Worm (Caenorhabditis elegans): ENCODE results near the gene pck-1.

Gene pck-1

DNA sequence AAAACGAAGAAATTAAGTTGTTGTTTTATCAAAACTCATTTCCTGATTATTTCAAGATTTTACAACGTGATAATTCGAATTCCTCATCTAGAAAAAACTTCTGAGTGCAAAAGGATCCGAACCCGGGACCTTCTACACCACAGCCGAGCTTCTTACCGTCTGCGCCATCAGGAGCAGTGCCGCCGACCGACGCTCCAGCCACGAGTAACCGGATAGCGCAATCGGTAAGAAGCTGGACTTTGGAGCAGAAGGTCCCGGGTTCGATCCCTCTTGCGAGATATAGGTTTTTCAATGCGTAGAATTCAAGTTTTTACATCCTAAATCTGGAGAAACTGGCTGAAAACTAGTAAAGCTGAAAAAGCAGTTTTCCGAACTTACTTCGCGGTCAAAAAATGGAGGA, 12.4 kb downstream of the pck-1 start:
- TF ChIP-seq ctbp-1 (GFP tag; IDR thresholded peaks at IDR 0.05) (no peak), Y48G9A.11 (GFP tag; IDR thresholded peaks at IDR 0.05) (0 out of 2 replicates have a peak, but pooled peaks have one; percentile 55), set-16 (GFP tag; IDR thresholded peaks at IDR 0.05) (peak; percentile 70), spr-1 (tag; optimal IDR thresholded peaks at IDR 0.05) (no peak)

ce11 chrIII:51622-52021, 14.4 kb downstream of the pck-1 start:
- no peak for TF ChIP-seq jun-1 (tag; optimal IDR thresholded peaks at IDR 0.05)
- TF ChIP-seq set-16 (GFP tag; IDR thresholded peaks at IDR 0.05) = peak; percentile 83
- no peak for TF ChIP-seq F44E2.7 (GFP tag; IDR thresholded peaks at IDR 0.05)

DNA sequence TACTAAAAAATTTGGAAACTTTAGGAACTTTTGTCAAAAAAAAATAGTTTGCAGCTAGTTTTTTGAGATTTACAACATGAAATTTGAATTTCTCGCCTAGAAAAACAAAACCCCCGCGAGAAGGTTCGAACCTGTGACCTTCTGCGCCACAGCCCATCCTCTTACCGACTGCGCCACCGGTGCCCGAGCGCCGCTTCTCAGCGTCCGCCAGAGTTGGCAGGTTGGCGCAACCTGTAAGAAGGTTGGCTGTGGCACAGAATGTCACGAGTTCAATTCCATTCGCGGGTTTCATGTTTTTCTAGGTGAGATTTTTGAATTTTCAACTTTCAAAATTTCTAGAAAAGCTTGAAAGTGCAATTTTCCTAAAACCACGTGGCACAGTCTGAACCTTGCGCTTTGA, 15.6 kb downstream of the pck-1 start:
- TF ChIP-seq zip-2 (tag; optimal IDR thresholded peaks at IDR 0.05) (no peak), set-16 (GFP tag; IDR thresholded peaks at IDR 0.05) (peak; percentile 77), sdz-12 (GFP tag; optimal IDR thresholded peaks at IDR 0.05) (no peak), lin-15B (tag; optimal IDR thresholded peaks at IDR 0.05) (no peak), T20F7.1 (GFP tag; optimal IDR thresholded peaks at IDR 0.05) (no peak), egl-43 (GFP tag; IDR thresholded peaks at IDR 0.05) (0 out of 2 replicates have a peak, but pooled peaks have one; percentile 12), unc-62 (GFP tag; optimal IDR thresholded peaks at IDR 0.05 in 1 of 2) (peak in 1 of 2 experiments; percentile 62), unc-62 (tag; optimal IDR thresholded peaks at IDR 0.05) (no peak), dmd-8 (GFP tag; IDR thresholded peaks at IDR 0.05) (0 out of 2 replicates have a peak, but pooled peaks have one; percentile 24)

ce11 chrIII:49064-49463, 17.0 kb downstream of the pck-1 start:
- 0 out of 2 replicates have a peak, but pooled peaks have one; percentile 57 for TF ChIP-seq D1046.2 (GFP tag; IDR thresholded peaks at IDR 0.05)
- TF ChIP-seq mep-1 (tag; optimal IDR thresholded peaks at IDR 0.05) = no peak
- TF ChIP-seq unc-62 (GFP tag; optimal IDR thresholded peaks at IDR 0.05 in 1 of 2) = peak in 1 of 2 experiments; percentile 60
- no peak for TF ChIP-seq unc-62 (tag; optimal IDR thresholded peaks at IDR 0.05)

ce11 chrIII:48329-48728, 17.7 kb downstream of the pck-1 start:
- TF ChIP-seq aha-1 (tag) (peak; percentile 97), set-16 (GFP tag; IDR thresholded peaks at IDR 0.05) (peak; percentile 95), nhr-111 (GFP tag; optimal IDR thresholded peaks at IDR 0.05) (no peak), tra-1 (GFP tag; IDR thresholded peaks at IDR 0.05) (0 out of 2 replicates have a peak, but pooled peaks have one; percentile 27)

DNA sequence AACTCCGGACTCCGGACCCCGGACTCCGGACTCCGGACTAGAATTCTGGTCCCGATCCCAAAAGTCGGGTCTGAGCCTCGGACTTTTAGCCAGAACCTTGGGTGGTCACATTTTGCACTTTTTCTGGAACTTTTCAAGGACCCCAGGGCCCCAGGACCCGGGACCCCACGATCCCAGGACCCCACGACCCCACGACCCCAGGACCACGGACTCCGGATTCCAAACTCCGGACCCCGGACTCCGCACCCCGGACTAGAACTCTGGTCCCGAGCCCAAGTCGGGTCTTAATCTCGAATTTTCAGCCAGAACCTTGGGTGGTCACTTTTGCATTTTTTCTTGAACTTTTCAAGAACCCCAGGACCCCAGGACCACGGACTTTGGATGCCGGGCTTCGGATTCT, 23.3 kb downstream of the pck-1 start:
- no peak for TF ChIP-seq ama-1 (optimal IDR thresholded peaks at IDR 0.05)
- TF ChIP-seq ZK546.5 (tag; optimal IDR thresholded peaks at IDR 0.05) = no peak
- peak; percentile 53; the same call in 1 of the 2 replicates for TF ChIP-seq pha-4 (GFP tag; IDR thresholded peaks at IDR 0.05)
- TF ChIP-seq pha-4 (tag; optimal IDR thresholded peaks at IDR 0.05) = no peak
- TF ChIP-seq aha-1 (tag) = peak; percentile 28
- TF ChIP-seq set-16 (GFP tag; IDR thresholded peaks at IDR 0.05) = peak; percentile 96

DNA sequence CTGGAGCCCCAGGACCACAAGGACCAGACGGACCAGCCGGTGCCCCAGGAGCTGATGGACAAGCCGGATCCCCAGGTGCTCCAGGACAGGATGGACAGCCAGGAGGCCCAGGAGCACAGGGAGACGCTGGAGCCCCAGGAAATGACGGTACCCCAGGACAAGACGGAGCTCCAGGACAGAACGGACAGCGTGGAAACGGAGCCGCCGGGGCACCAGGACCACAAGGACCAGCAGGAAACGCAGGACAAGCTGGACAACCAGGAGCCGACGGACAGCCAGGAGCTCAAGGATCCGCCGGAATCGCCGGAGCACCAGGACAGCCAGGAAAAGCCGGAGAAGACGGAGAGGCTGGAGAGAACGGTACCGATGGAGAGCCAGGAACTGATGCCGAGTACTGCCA, 24.6 kb downstream of the pck-1 start:
- TF ChIP-seq snpc-4 (tag; optimal IDR thresholded peaks at IDR 0.05) (no peak), lim-7 (GFP tag; IDR thresholded peaks at IDR 0.05) (no peak), F10B5.3 (tag; optimal IDR thresholded peaks at IDR 0.05) (no peak), T26A8.4 (GFP tag; IDR thresholded peaks at IDR 0.05) (0 out of 2 replicates have a peak, but pooled peaks have one; percentile 28), nhr-77 (tag; optimal IDR thresholded peaks at IDR 0.05) (no peak), F37D6.2 (tag; optimal IDR thresholded peaks at IDR 0.05) (no peak), nhr-48 (tag; optimal IDR thresholded peaks at IDR 0.05) (no peak), unc-62 (GFP tag; optimal IDR thresholded peaks at IDR 0.05 in 1 of 2) (peak in 1 of 2 experiments; percentile 48), unc-62 (tag; optimal IDR thresholded peaks at IDR 0.05) (no peak), dmd-8 (GFP tag; IDR thresholded peaks at IDR 0.05) (no peak), F44E2.7 (GFP tag; IDR thresholded peaks at IDR 0.05) (no peak), daf-8 (GFP tag; IDR thresholded peaks at IDR 0.05) (0 out of 2 replicates have a peak, but pooled peaks have one; percentile 18), zfp-3 (GFP tag; conservative IDR thresholded peaks at IDR 0.05) (no peak), set-16 (GFP tag; IDR thresholded peaks at IDR 0.05) (peak; percentile 97), lin-15B (tag; optimal IDR thresholded peaks at IDR 0.05) (no peak), ceh-32 (tag; optimal IDR thresholded peaks at IDR 0.05; ENCODE audit: poor library complexity) (no peak)

Measured in whole organism, L4 larva.